Worm (Caenorhabditis elegans): ENCODE measurements around the gene skr-8.

The skr-8 gene

DNA sequence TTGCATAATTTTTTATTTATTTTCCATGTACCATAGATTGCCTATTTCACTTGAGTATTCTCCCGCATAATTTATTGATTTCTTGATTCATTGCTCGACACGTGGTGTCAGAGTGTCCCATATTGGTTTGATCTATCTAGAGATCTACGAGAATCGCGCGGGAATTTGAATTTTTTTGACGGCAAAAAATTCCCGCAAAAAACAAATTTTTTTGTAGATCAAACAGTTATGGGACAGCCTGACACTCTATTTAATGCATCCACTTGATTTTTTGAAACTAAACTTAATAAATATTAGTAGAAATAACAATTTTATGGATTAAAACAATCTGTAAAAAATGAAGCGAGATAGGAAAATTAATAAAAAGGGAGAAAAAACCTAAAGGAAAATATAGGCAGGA lies 39.7 kb downstream of the skr-8 start:
- no peak for TF ChIP-seq nhr-237 (tag; optimal IDR thresholded peaks at IDR 0.05)
- TF ChIP-seq eor-1 (tag; optimal IDR thresholded peaks at IDR 0.05): no peak
- no peak for TF ChIP-seq skn-1 (tag; optimal IDR thresholded peaks at IDR 0.05)
- TF ChIP-seq mml-1 (tag; optimal IDR thresholded peaks at IDR 0.05): no peak
- TF ChIP-seq egl-27 (tag; optimal IDR thresholded peaks at IDR 0.05): no peak

DNA sequence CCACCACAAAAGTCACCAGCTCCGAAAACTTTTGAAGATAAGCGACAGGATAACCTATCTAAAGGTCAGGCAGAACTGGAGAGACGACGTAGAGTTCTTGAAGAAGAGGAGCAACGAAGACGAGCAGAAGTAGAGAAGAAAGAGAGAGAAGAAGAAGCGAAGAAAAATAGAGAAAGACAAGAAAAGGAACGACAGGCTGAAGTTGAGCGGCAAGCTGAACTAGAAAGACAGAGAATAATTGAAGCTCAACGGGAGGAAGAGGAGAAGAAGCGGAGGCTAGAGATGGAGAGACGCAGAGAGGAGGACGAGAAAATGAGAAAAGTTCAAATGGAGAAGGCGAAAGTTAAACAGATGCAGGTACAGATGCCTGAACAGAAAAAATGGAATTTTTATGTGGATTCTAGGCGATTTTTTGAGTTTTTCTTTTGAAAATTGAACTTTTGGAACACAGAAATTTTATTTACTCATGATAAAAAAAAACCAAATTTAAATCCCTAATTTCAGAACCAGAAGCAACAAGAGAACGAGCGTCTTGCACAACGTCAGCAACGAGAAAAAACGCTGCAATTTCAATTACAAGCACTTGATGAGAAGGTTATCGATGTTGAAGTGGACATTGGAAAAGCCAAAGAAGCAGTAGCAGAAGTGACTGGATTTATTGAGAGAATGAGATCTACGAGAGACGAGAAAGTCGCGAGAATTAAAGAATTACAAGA lies 44.4 kb downstream of the skr-8 start:
- no peak for TF ChIP-seq unc-39 (tag; optimal IDR thresholded peaks at IDR 0.05)
- no peak for TF ChIP-seq nhr-11 (tag; optimal IDR thresholded peaks at IDR 0.05)
- peak; percentile 24 for TF ChIP-seq nfya-1 (tag; optimal IDR thresholded peaks at IDR 0.05; ENCODE audit: insufficient read depth)
- no peak for TF ChIP-seq snpc-4 (tag; optimal IDR thresholded peaks at IDR 0.05)
- TF ChIP-seq ceh-28 (tag; optimal IDR thresholded peaks at IDR 0.05): no peak
- TF ChIP-seq aly-2 (tag; optimal IDR thresholded peaks at IDR 0.05): no peak
- no peak for TF ChIP-seq pha-4 (tag; optimal IDR thresholded peaks at IDR 0.05)

DNA sequence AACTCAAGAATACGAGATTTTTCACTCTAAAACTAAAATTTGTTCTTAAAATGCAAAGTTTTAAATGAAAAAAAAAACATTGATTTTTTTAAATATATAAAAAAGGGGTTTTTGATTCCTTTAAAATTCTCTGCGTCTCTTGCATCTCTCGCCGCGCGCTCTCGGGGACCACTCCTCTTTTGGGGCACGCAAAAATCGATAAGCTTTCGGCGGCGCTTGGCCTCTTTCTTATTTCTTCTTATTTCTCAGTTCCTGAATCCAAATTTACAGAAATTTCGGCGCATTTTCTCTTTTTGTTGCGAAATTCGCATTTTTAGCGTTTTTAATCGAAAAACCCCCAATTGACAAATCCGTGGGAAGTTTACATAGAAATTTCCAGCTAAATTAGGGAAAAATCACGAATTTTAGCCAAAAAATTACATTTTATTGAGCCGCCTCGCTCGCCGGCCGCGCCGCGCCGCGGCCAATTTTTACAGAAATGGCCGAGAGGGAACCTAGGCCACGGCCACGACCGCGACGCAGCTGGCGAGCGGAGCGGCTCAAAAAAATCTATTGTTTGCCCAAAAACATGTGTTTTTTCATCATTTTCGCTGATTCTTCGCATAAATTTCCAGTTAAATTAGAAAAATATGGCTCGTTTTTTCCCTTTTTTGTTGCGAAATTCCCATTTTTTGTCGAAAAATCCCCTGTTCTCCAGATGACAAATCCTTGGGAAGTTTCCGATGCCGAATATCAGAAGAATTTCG lies 46.5 kb downstream of the skr-8 start, which contains the start of gene itsn-1:
TSS of gene itsn-1 (plus strand) at position 696 of the 746 bp plus-strand sequence.
- TF ChIP-seq ama-1 (optimal IDR thresholded peaks at IDR 0.05) (peak; percentile 19), hmg-11 (tag; optimal IDR thresholded peaks at IDR 0.05) (peak; percentile 22), nhr-11 (tag; optimal IDR thresholded peaks at IDR 0.05) (no peak), fkh-2 (tag; optimal IDR thresholded peaks at IDR 0.05) (no peak)

DNA sequence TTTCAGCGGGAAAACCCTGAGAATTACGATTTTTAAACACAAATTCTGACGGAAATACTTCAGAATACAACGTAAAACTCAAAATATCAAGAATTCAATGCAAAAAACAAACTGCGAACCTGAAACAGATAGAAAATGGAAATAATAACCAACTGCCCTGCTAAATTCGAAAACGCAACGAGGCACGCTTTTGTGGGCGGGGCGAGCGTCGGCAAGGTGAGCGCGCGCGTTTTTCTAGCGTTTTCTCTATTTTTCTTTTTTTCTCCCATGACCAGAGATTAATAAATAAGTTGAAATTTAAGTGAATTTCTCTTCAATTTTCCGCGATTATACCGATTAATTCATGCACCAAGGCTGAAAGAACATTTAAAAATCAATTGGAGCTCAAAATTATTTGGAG lies 47.0 kb downstream of the skr-8 start, which contains the start of gene uaf-2:
TSS of gene uaf-2 (minus strand) at position 183 of the 400 bp plus-strand sequence.
- TF ChIP-seq ama-1 (optimal IDR thresholded peaks at IDR 0.05) (no peak), nfya-1 (tag; optimal IDR thresholded peaks at IDR 0.05; ENCODE audit: insufficient read depth) (peak; percentile 56), nhr-76 (tag; optimal IDR thresholded peaks at IDR 0.05) (no peak), ceh-28 (tag; optimal IDR thresholded peaks at IDR 0.05) (no peak), nhr-23 (tag; optimal IDR thresholded peaks at IDR 0.05) (peak; percentile 52), mdl-1 (tag; optimal IDR thresholded peaks at IDR 0.05) (no peak), nhr-43 (tag; optimal IDR thresholded peaks at IDR 0.05; ENCODE audit: poor library complexity, severe bottlenecking) (peak; percentile 47), fos-1 (tag; optimal IDR thresholded peaks at IDR 0.05) (no peak), mml-1 (tag; optimal IDR thresholded peaks at IDR 0.05) (no peak), elt-2 (tag; optimal IDR thresholded peaks at IDR 0.05) (peak; percentile 1), ceh-9 (tag; optimal IDR thresholded peaks at IDR 0.05) (no peak), lin-39 (tag; optimal IDR thresholded peaks at IDR 0.05) (peak; percentile 32), lin-15B (tag; optimal IDR thresholded peaks at IDR 0.05) (peak; percentile 3), unc-62 (GFP tag; optimal IDR thresholded peaks at IDR 0.05) (no peak), pha-4 (tag; optimal IDR thresholded peaks at IDR 0.05) (peak; percentile 61), hmg-11 (tag; optimal IDR thresholded peaks at IDR 0.05) (peak; percentile 80), ztf-4 (tag; optimal IDR thresholded peaks at IDR 0.05) (no peak), tbx-2 (tag; optimal IDR thresholded peaks at IDR 0.05) (no peak), aly-2 (tag; optimal IDR thresholded peaks at IDR 0.05) (no peak)

DNA sequence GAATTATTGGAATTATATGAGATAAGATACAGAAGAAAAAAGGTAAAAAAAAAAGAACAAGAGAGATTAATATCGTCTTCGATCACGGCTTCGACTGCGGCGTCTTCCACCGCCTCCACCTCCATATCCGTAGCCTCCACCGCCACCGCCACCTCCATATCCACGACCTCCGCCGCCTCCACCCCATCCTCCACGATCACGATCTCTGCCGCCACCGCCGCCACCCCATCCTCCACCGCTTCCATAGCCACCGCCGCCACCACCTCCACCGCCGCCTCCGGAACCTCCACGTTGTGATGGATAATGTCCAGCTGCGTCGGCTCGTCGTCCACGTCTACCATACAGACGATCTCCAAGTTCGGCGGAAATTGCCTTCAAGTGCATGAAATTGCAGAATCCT lies 48.8 kb downstream of the skr-8 start:
- TF ChIP-seq nhr-76 (tag; optimal IDR thresholded peaks at IDR 0.05) (no peak), lin-39 (tag; optimal IDR thresholded peaks at IDR 0.05) (no peak), mml-1 (tag; optimal IDR thresholded peaks at IDR 0.05) (no peak), nhr-11 (tag; optimal IDR thresholded peaks at IDR 0.05) (no peak), fkh-2 (tag; optimal IDR thresholded peaks at IDR 0.05) (no peak), fos-1 (tag; optimal IDR thresholded peaks at IDR 0.05) (no peak), nhr-237 (tag; optimal IDR thresholded peaks at IDR 0.05) (no peak), nhr-23 (tag; optimal IDR thresholded peaks at IDR 0.05) (no peak), pha-4 (tag; optimal IDR thresholded peaks at IDR 0.05) (no peak), lsy-12 (tag; optimal IDR thresholded peaks at IDR 0.05) (no peak), nhr-43 (tag; optimal IDR thresholded peaks at IDR 0.05; ENCODE audit: poor library complexity, severe bottlenecking) (no peak), mdl-1 (tag; optimal IDR thresholded peaks at IDR 0.05) (no peak), ceh-28 (tag; optimal IDR thresholded peaks at IDR 0.05) (no peak), tbx-2 (tag; optimal IDR thresholded peaks at IDR 0.05) (no peak), ama-1 (optimal IDR thresholded peaks at IDR 0.05) (no peak), snpc-4 (tag; optimal IDR thresholded peaks at IDR 0.05) (no peak), elt-3 (tag; optimal IDR thresholded peaks at IDR 0.05) (no peak)

Data from whole organism, L3 larva.